Fruit fly (Drosophila melanogaster) whole organism, embryonic: Measurements from ENCODE around the gene sick.

ENCODE experiments used
- ATbp ChIP-seq: fragments of 200-800 bp; sonication (Bioruptor generic); optimal IDR thresholded peaks from 2 replicates; lab custom pipeline; 2017; ENCODE audit warnings: missing biosample characterization, mild to moderate bottlenecking, missing genetic modification characterization, missing genetic modification reagents
- Blimp-1 ChIP-seq: fragments of 200-800 bp; sonication (Bioruptor generic); optimal IDR thresholded peaks from 3 replicates; lab custom pipeline; 2018; ENCODE audit warnings: missing biosample characterization, missing genetic modification characterization, mild to moderate bottlenecking, moderate library complexity, missing genetic modification reagents
- BtbVII ChIP-seq: fragments of 200-800 bp; sonication (Bioruptor generic); optimal IDR thresholded peaks from 3 replicates; lab custom pipeline; 2017; ENCODE audit warnings: missing biosample characterization, mild to moderate bottlenecking, missing genetic modification characterization
- CG10274 ChIP-seq: fragments of 200-800 bp; sonication (Bioruptor generic); optimal IDR thresholded peaks from 3 replicates; lab custom pipeline; 2017; ENCODE audit warnings: missing biosample characterization, mild to moderate bottlenecking, missing genetic modification characterization
- CG13424 ChIP-seq: fragments of 200-800 bp; sonication (Bioruptor generic); optimal IDR thresholded peaks from 2 replicates; lab custom pipeline; 2019; ENCODE audit warnings: missing biosample characterization, mild to moderate bottlenecking, missing genetic modification characterization, moderate library complexity
- CG15073 ChIP-seq: fragments of 200-800 bp; sonication (Bioruptor generic); optimal IDR thresholded peaks from 2 replicates; lab custom pipeline; 2016; ENCODE audit warnings: missing biosample characterization, missing genetic modification characterization
- CG15269 ChIP-seq: fragments of 200-800 bp; sonication (Bioruptor generic); optimal IDR thresholded peaks from 2 replicates; lab custom pipeline; 2018; ENCODE audit warnings: missing biosample characterization, mild to moderate bottlenecking, missing genetic modification characterization, moderate library complexity
- CG15514 ChIP-seq: fragments of 200-800 bp; sonication (Bioruptor generic); optimal IDR thresholded peaks from 3 replicates; lab custom pipeline; 2017; ENCODE audit warnings: missing biosample characterization, missing genetic modification characterization, mild to moderate bottlenecking, moderate library complexity, missing genetic modification reagents
- CG15696 ChIP-seq: fragments of 200-800 bp; sonication (Bioruptor generic); optimal IDR thresholded peaks from 2 replicates; lab custom pipeline; 2019; ENCODE audit warnings: missing biosample characterization, mild to moderate bottlenecking, missing genetic modification characterization, moderate library complexity
- CG1603 ChIP-seq: fragments of 200-800 bp; sonication (Bioruptor generic); optimal IDR thresholded peaks from 2 replicates; lab custom pipeline; 2019; ENCODE audit warnings: missing biosample characterization, mild to moderate bottlenecking, missing genetic modification characterization, moderate library complexity
- CG16813 ChIP-seq: fragments of 200-800 bp; sonication (Bioruptor generic); IDR thresholded peaks from 3 replicates; pipeline ENCODE4 v1.3.6; 2022; ENCODE audit warnings: missing biosample characterization, missing genetic modification characterization; ENCODE audit not compliant: partially characterized antibody
- CG17829 ChIP-seq: fragments of 200-800 bp; optimal IDR thresholded peaks from 2 replicates; lab custom pipeline; 2019; ENCODE audit warnings: missing biosample characterization, mild to moderate bottlenecking, missing genetic modification characterization, moderate library complexity
- CG2199 ChIP-seq: fragments of 200-800 bp; sonication (Bioruptor generic); IDR thresholded peaks from 3 replicates; pipeline ENCODE4 v1.3.6; 2022; ENCODE audit warnings: missing biosample characterization, missing genetic modification characterization
- CG2202 ChIP-seq: fragments of 200-800 bp; sonication (Bioruptor generic); optimal IDR thresholded peaks from 2 replicates; lab custom pipeline; 2018; ENCODE audit warnings: missing biosample characterization, mild to moderate bottlenecking, missing genetic modification characterization
- CG3838 ChIP-seq: fragments of 200-800 bp; sonication (Bioruptor generic); optimal IDR thresholded peaks from 3 replicates; lab custom pipeline; 2016; ENCODE audit warnings: missing biosample characterization, missing genetic modification characterization
- CG4282 ChIP-seq: fragments of 200-800 bp; sonication (Bioruptor generic); optimal IDR thresholded peaks from 2 replicates; lab custom pipeline; 2016; ENCODE audit warnings: missing biosample characterization, missing genetic modification characterization
- CG4820 ChIP-seq: fragments of 200-800 bp; sonication (Bioruptor generic); optimal IDR thresholded peaks from 3 replicates; lab custom pipeline; 2016; ENCODE audit warnings: missing biosample characterization, missing genetic modification characterization
- CG5180 ChIP-seq: fragments of 200-800 bp; sonication (Bioruptor generic); optimal IDR thresholded peaks from 3 replicates; lab custom pipeline; 2017; ENCODE audit warnings: missing biosample characterization, missing genetic modification characterization, mild to moderate bottlenecking, moderate library complexity, missing genetic modification reagents
- CG7372 ChIP-seq: fragments of 200-800 bp; sonication (Bioruptor generic); IDR thresholded peaks from 2 replicates; pipeline ENCODE4 v1.3.6; 2022; ENCODE audit warnings: missing biosample characterization, missing genetic modification characterization
- CG8924 ChIP-seq: fragments of 200-800 bp; optimal IDR thresholded peaks from 3 replicates; lab custom pipeline; 2019; ENCODE audit warnings: missing biosample characterization, mild to moderate bottlenecking, missing genetic modification characterization, moderate library complexity
- CTCF ChIP-seq: fragments of 200-800 bp; sonication (Bioruptor generic); optimal IDR thresholded peaks from 2 replicates; lab custom pipeline; 2017; ENCODE audit warnings: missing biosample characterization, mild to moderate bottlenecking, missing genetic modification characterization, moderate library complexity
- D19B ChIP-seq: fragments of 200-800 bp; sonication (Bioruptor generic); optimal IDR thresholded peaks from 2 replicates; lab custom pipeline; 2017; ENCODE audit warnings: missing biosample characterization, mild to moderate bottlenecking, missing genetic modification characterization
- Dip3 ChIP-seq: fragments of 200-800 bp; sonication (Bioruptor generic); optimal IDR thresholded peaks from 3 replicates; lab custom pipeline; 2016; ENCODE audit warnings: missing biosample characterization, missing genetic modification characterization
- Dll ChIP-seq: fragments of 200-800 bp; sonication (Bioruptor generic); IDR thresholded peaks from 4 replicates; pipeline ENCODE4 v1.3.6; 2022; ENCODE audit warnings: missing biosample characterization, missing genetic modification characterization; ENCODE audit not compliant: partially characterized antibody
- ERR ChIP-seq: fragments of 200-800 bp; sonication (Bioruptor generic); optimal IDR thresholded peaks from 2 replicates; lab custom pipeline; 2016; ENCODE audit warnings: missing biosample characterization, missing genetic modification characterization
- Fer3 ChIP-seq: fragments of 200-800 bp; sonication (Bioruptor generic); optimal IDR thresholded peaks from 2 replicates; lab custom pipeline; 2018; ENCODE audit warnings: missing biosample characterization, mild to moderate bottlenecking, missing genetic modification characterization, moderate library complexity
- Pdp1 ChIP-seq, 2 experiments: fragments of 200-800 bp; sonication (Bioruptor generic); optimal IDR thresholded peaks; 3 replicates each; lab custom pipeline; 2016; ENCODE audit warnings: missing biosample characterization in 2 of 2, missing genetic modification characterization in 2 of 2, mild to moderate bottlenecking in 1 of 2, moderate library complexity in 1 of 2
- ab ChIP-seq: fragments of 200-800 bp; sonication (Bioruptor generic); optimal IDR thresholded peaks from 2 replicates; lab custom pipeline; 2016; ENCODE audit warnings: missing biosample characterization, missing genetic modification characterization
- bigmax ChIP-seq: fragments of 200-800 bp; sonication (Bioruptor generic); optimal IDR thresholded peaks from 2 replicates; lab custom pipeline; 2018; ENCODE audit warnings: missing biosample characterization, mild to moderate bottlenecking, missing genetic modification characterization
- bsh ChIP-seq, 2 experiments: fragments of 200-800 bp; sonication (Bioruptor generic); optimal IDR thresholded peaks; 2 replicates each; lab custom pipeline; 2017 to 2018; ENCODE audit warnings: mild to moderate bottlenecking in 2 of 2, missing biosample characterization in 2 of 2, missing genetic modification characterization in 2 of 2, moderate library complexity in 1 of 2
- cad ChIP-seq: fragments of >200 bp; optimal IDR thresholded peaks from 2 replicates; lab custom pipeline; 2017; ENCODE audit warnings: missing biosample characterization, missing genetic modification characterization
- cato ChIP-seq: fragments of 200-800 bp; sonication (Bioruptor generic); optimal IDR thresholded peaks from 2 replicates; lab custom pipeline; 2016; ENCODE audit warnings: missing biosample characterization, missing genetic modification characterization, borderline replicate concordance
- crc ChIP-seq: fragments of 200-800 bp; sonication (Bioruptor generic); optimal IDR thresholded peaks from 2 replicates; lab custom pipeline; 2016; ENCODE audit warnings: missing biosample characterization, missing genetic modification characterization
- dimm ChIP-seq: fragments of 200-800 bp; sonication (Bioruptor generic); IDR thresholded peaks from 2 replicates; pipeline ENCODE4 v1.3.6; 2022; ENCODE audit warnings: missing biosample characterization, missing genetic modification characterization
- dmrt99B ChIP-seq: fragments of 200-800 bp; sonication (Bioruptor generic); optimal IDR thresholded peaks from 2 replicates; lab custom pipeline; 2018; ENCODE audit warnings: missing biosample characterization, mild to moderate bottlenecking, missing genetic modification characterization, moderate library complexity
- ewg ChIP-seq: fragments of 200-800 bp; sonication (Bioruptor generic); optimal IDR thresholded peaks from 3 replicates; lab custom pipeline; 2017; ENCODE audit warnings: mild to moderate bottlenecking, missing biosample characterization, missing genetic modification reagents, missing genetic modification characterization
- gsb-n ChIP-seq: fragments of 200-800 bp; sonication (Bioruptor generic); optimal IDR thresholded peaks from 3 replicates; lab custom pipeline; 2018; ENCODE audit warnings: missing biosample characterization, mild to moderate bottlenecking, missing genetic modification characterization
- ind ChIP-seq: fragments of 200-800 bp; sonication (Bioruptor generic); optimal IDR thresholded peaks from 3 replicates; lab custom pipeline; 2016; ENCODE audit warnings: missing biosample characterization, missing genetic modification characterization
- mirr ChIP-seq: fragments of 200-800 bp; sonication (Bioruptor generic); optimal IDR thresholded peaks from 3 replicates; lab custom pipeline; 2018; ENCODE audit warnings: missing biosample characterization, mild to moderate bottlenecking, missing genetic modification characterization
- phol ChIP-seq: fragments of 200-800 bp; sonication (Bioruptor generic); optimal IDR thresholded peaks from 3 replicates; lab custom pipeline; 2018; ENCODE audit warnings: missing biosample characterization, mild to moderate bottlenecking, missing genetic modification characterization, moderate library complexity
- pros ChIP-seq: fragments of 200-800 bp; sonication (Bioruptor generic); optimal IDR thresholded peaks from 3 replicates; lab custom pipeline; 2019; ENCODE audit warnings: missing biosample characterization, mild to moderate bottlenecking, missing genetic modification characterization, moderate library complexity
- sens ChIP-seq: fragments of 200-800 bp; sonication (Bioruptor generic); peaks from one replicate; lab custom pipeline; 2016; ENCODE audit warnings: missing biosample characterization, missing genetic modification characterization
- toy ChIP-seq: fragments of 200-800 bp; sonication (Bioruptor generic); IDR thresholded peaks from 2 replicates; pipeline ENCODE4 v1.3.6; 2022; ENCODE audit warnings: missing biosample characterization, missing genetic modification characterization
- usp ChIP-seq: fragments of >200 bp; optimal IDR thresholded peaks from 2 replicates; lab custom pipeline; 2017; ENCODE audit warnings: missing biosample characterization, missing genetic modification characterization
- yki ChIP-seq: fragments of >200 bp; optimal IDR thresholded peaks from 3 replicates; lab custom pipeline; 2018
- zfh1 ChIP-seq: fragments of 200-800 bp; sonication (Bioruptor generic); IDR thresholded peaks from 3 replicates; pipeline ENCODE4 v1.3.6; 2022; ENCODE audit warnings: missing biosample characterization, missing genetic modification characterization

sick gene

dm6 chr2L:19898540-19899300, 102.6 kb downstream of the sick start (continued):
- TF ChIP-seq toy (GFP tag; lab: Robert Waterston, UW) (no peak), D19B (GFP tag; lab: Kevin White, UChicago) (peak; percentile 72), CG10274 (GFP tag; lab: Kevin White, UChicago) (no peak)

- no peak for TF ChIP-seq yki
- TF ChIP-seq ab (GFP tag; lab: Kevin White, UChicago) = no peak
- TF ChIP-seq pros = no peak
- no peak for TF ChIP-seq CG4820 (GFP tag; lab: Kevin White, UChicago)
- TF ChIP-seq zfh1 (GFP tag; lab: Robert Waterston, UW) = no peak
- no peak for TF ChIP-seq CG3838 (GFP tag; lab: Kevin White, UChicago)
- no peak for TF ChIP-seq CG2202 (tag; lab: Kevin White, UChicago)
- TF ChIP-seq Blimp-1 (GFP tag; lab: Kevin White, UChicago) = peak; percentile 2
- TF ChIP-seq toy (GFP tag; lab: Robert Waterston, UW) = no peak
- peak; percentile 37 for TF ChIP-seq sens
- TF ChIP-seq CG15696 (tag; lab: Kevin White, UChicago) = no peak
- TF ChIP-seq crc (GFP tag; lab: Kevin White, UChicago) = no peak
- TF ChIP-seq cato (GFP tag; lab: Kevin White, UChicago) = no peak
- peak; percentile 0 for TF ChIP-seq ATbp
- no peak for TF ChIP-seq CG7372 (GFP tag; lab: Robert Waterston, UW)
- TF ChIP-seq usp (GFP tag; lab: Kevin White, UChicago) = no peak
- no peak for TF ChIP-seq ewg (GFP tag; lab: Kevin White, UChicago)
- TF ChIP-seq Fer3 (tag; lab: Kevin White, UChicago) = no peak
- no peak for TF ChIP-seq CG16813 (GFP tag; lab: Robert Waterston, UW)
- TF ChIP-seq mirr (GFP tag; lab: Kevin White, UChicago) = no peak
- no peak for TF ChIP-seq CG13424
- TF ChIP-seq phol (tag; lab: Kevin White, UChicago) = peak; percentile 8
- TF ChIP-seq CG1603 (tag; lab: Kevin White, UChicago) = peak; percentile 6
- peak in 1 of 2 experiments; percentile 8 for TF ChIP-seq bsh (GFP tag; optimal IDR thresholded peaks at IDR 0.05; lab: Kevin White, UChicago)
- TF ChIP-seq ind (GFP tag; lab: Kevin White, UChicago) = no peak
- no peak for TF ChIP-seq Dll (GFP tag; lab: Robert Waterston, UW)
- TF ChIP-seq dmrt99B (tag; lab: Kevin White, UChicago) = peak; percentile 1
These were observed 103.3 kb downstream of the sick start for dm6 chr2L:19899498-19899897.

- TF ChIP-seq CG7372 (GFP tag; lab: Robert Waterston, UW) (no peak), sens (peak; percentile 78), CG2199 (peak; percentile 98), CG8924 (peak; percentile 14), gsb-n (tag; lab: Kevin White, UChicago) (peak; percentile 88), dimm (GFP tag; lab: Robert Waterston, UW) (no peak), CG5180 (GFP tag; lab: Kevin White, UChicago) (peak; percentile 35), Pdp1 (GFP tag; optimal IDR thresholded peaks at IDR 0.05; lab: Kevin White, UChicago) (peak in 1 of 2 experiments; percentile 68), CG17829 (no peak), CG15514 (no peak), pros (peak; percentile 96), CG4282 (GFP tag; lab: Kevin White, UChicago) (no peak), CG15073 (GFP tag; lab: Kevin White, UChicago) (no peak), BtbVII (GFP tag; lab: Kevin White, UChicago) (no peak), CTCF (no peak), Dip3 (GFP tag; lab: Kevin White, UChicago) (no peak), ERR (GFP tag; lab: Kevin White, UChicago) (no peak), ewg (GFP tag; lab: Kevin White, UChicago) (no peak), cad (GFP tag; lab: Kevin White, UChicago) (no peak), bigmax (GFP tag; lab: Kevin White, UChicago) (no peak), Blimp-1 (GFP tag; lab: Kevin White, UChicago) (peak; percentile 11), CG15269 (tag; lab: Kevin White, UChicago) (no peak)
These were observed 106.6 kb downstream of the sick start for dm6 chr2L:19902693-19903267.
